Worm (Caenorhabditis elegans): ENCODE results near the gene let-721.

DNA sequence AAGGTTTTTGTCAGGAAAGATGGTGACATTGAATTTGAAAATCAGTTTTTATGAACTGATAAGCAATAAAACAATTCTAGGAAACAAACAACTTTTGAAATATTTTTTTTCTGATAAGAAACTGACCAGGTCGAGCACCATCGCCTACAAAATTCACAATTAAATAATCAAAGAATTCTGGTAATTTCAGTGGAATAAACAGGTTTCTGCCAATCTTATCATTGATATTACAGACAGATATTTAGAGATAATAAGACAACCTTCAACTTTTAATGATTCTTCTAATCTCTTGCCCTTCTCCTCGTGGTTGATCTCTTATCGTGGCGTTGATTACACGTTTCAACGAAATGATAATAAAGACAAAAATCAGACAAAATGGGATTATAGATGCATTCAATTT is 50.3 kb downstream of the let-721 start:
- TF ChIP-seq ceh-36 (tag; optimal IDR thresholded peaks at IDR 0.05) (no peak), sea-1 (GFP tag; conservative IDR thresholded peaks at IDR 0.05) (no peak), ama-1 (optimal IDR thresholded peaks at IDR 0.05) (no peak), B0310.2 (tag; optimal IDR thresholded peaks at IDR 0.05) (no peak), scrt-1 (GFP tag; IDR thresholded peaks at IDR 0.05) (no peak)
